Fruit fly (Drosophila melanogaster): ENCODE results near the gene CG2926.
A peak's percentile ranks its signal among the peaks of the same experiment; 100 is the strongest.

CG2926 gene

DNA sequence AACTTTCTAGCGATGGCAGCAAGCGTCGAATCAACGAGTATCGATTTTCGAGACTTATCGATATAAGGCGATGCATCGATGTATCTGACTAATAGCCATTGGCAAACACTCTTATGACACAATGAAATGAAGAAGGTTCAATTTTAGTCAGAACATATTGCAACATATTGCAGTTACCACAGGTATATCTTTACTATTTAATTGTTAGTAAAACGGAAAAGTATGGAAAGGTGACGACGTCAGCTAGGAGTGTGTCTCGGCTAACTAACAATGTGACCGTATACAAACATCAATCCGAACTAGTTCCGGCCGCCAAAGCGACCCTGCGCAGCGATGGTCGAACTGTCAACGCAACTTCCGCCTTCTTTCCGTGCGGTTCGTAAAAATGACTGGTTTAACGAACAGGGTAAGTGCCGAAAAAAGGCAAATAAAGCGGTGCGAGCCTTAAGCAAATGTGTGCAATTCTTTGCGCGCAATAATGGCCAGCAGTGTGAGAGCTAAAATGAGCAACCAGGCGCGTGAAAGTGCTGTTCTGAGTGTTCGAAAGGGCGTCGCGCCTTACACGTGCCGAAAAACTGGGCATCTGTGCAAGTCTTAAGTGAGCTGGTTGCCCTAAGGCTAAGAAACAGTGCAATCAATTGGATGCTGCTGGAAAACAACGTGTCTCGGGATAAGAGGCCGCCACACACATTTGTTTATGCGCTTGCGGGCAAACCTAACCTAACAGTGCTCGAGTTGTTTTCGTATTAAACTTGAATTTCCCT lies 36.1 kb upstream of the CG2926 start, which contains the start of the genes Dph4, Spec2 and RpL13A (continued):
- TF ChIP-seq otp (GFP tag; IDR thresholded peaks at IDR 0.05) (no peak), Scr (GFP tag; IDR thresholded peaks at IDR 0.05; ENCODE audit: partially characterized antibody) (no peak), Deaf1 (tag; optimal IDR thresholded peaks at IDR 0.05) (peak; percentile 69), pros (GFP tag; optimal IDR thresholded peaks at IDR 0.05) (peak; percentile 44), Doc3 (GFP tag; IDR thresholded peaks at IDR 0.05; ENCODE audit: partially characterized antibody) (no peak), CG33557 (GFP tag; optimal IDR thresholded peaks at IDR 0.05) (peak; percentile 91), klu (GFP tag; IDR thresholded peaks at IDR 0.05) (no peak), Sox102F (GFP tag; optimal IDR thresholded peaks at IDR 0.05) (no peak), CG11723 (GFP tag; optimal IDR thresholded peaks at IDR 0.05) (peak; percentile 93), CG10462 (GFP tag; optimal IDR thresholded peaks at IDR 0.05) (peak; percentile 76), CG12942 (GFP tag; optimal IDR thresholded peaks at IDR 0.05) (peak; percentile 80), CkIIα-i1 (GFP tag; IDR thresholded peaks at IDR 0.05) (no peak), HLH4C (GFP tag; IDR thresholded peaks at IDR 0.05; ENCODE audit: partially characterized antibody) (no peak), CG5180 (GFP tag; optimal IDR thresholded peaks at IDR 0.05) (peak; percentile 82), Mrtf (GFP tag; IDR thresholded peaks at IDR 0.05) (no peak), CG16813 (GFP tag; IDR thresholded peaks at IDR 0.05; ENCODE audit: partially characterized antibody) (no peak), jigr1 (GFP tag; IDR thresholded peaks at IDR 0.05) (no peak), CG8765 (GFP tag; IDR thresholded peaks at IDR 0.05) (no peak), CG12071 (GFP tag; optimal IDR thresholded peaks at IDR 0.05) (peak; percentile 95), Hand (GFP tag; optimal IDR thresholded peaks at IDR 0.05) (peak; percentile 87), CG5245 (GFP tag; optimal IDR thresholded peaks at IDR 0.05) (peak; percentile 86), fd3F (GFP tag; optimal IDR thresholded peaks at IDR 0.05) (peak; percentile 77), CG2202 (tag; optimal IDR thresholded peaks at IDR 0.05) (peak; percentile 83), CoRest (tag; optimal IDR thresholded peaks at IDR 0.05) (peak; percentile 82), CG12299 (tag; optimal IDR thresholded peaks at IDR 0.05) (peak; percentile 83), CG17359 (tag; optimal IDR thresholded peaks at IDR 0.05) (peak; percentile 88), lilli (GFP tag; optimal IDR thresholded peaks at IDR 0.05) (peak; percentile 87), toy (GFP tag; IDR thresholded peaks at IDR 0.05) (no peak), NK7.1 (GFP tag; optimal IDR thresholded peaks at IDR 0.05) (peak; percentile 90), CG10543 (GFP tag; optimal IDR thresholded peaks at IDR 0.05) (peak; percentile 98), CG7271 (tag; optimal IDR thresholded peaks at IDR 0.05) (peak; percentile 97), tup (GFP tag; optimal IDR thresholded peaks at IDR 0.05) (peak; percentile 74), nau (GFP tag; optimal IDR thresholded peaks at IDR 0.05) (peak; percentile 94), pho (GFP tag; optimal IDR thresholded peaks at IDR 0.05) (peak; percentile 93), nom (GFP tag; optimal IDR thresholded peaks at IDR 0.05) (peak; percentile 90), Hr39 (optimal IDR thresholded peaks at IDR 0.05) (no peak), Hr78 (GFP tag; optimal IDR thresholded peaks at IDR 0.05) (peak in 1 of 2 experiments; percentile 52), btn (GFP tag; optimal IDR thresholded peaks at IDR 0.05) (peak; percentile 93), croc (GFP tag; conservative IDR thresholded peaks at IDR 0.05) (peak; percentile 54; the same call in 2 of the 3 replicates), CTCF (GFP tag; optimal IDR thresholded peaks at IDR 0.05) (peak; percentile 64), crol (GFP tag; IDR thresholded peaks at IDR 0.05) (no peak), CG4328 (GFP tag; optimal IDR thresholded peaks at IDR 0.05) (peak; percentile 97), slp2 (GFP tag; optimal IDR thresholded peaks at IDR 0.05) (peak; percentile 88), Side (GFP tag; optimal IDR thresholded peaks at IDR 0.05) (peak; percentile 96), CG32532 (GFP tag; IDR thresholded peaks at IDR 0.05) (no peak), mam (GFP tag; optimal IDR thresholded peaks at IDR 0.05) (peak; percentile 84), lab (GFP tag; optimal IDR thresholded peaks at IDR 0.05) (peak; percentile 98), CG7745 (tag; optimal IDR thresholded peaks at IDR 0.05) (no peak), twi (tag; optimal IDR thresholded peaks at IDR 0.05) (peak; percentile 82)
